Worm (Caenorhabditis elegans) whole organism, young adult: Measurements from ENCODE around the gene Y38C1AA.7.

Experiments
- K12H6.12 ChIP-seq: fragments of 200-800 bp; sonication (Bioruptor generic); optimal IDR thresholded peaks from 2 replicates; lab custom pipeline; 2018; ENCODE audit warnings: mild to moderate bottlenecking, missing genetic modification characterization, missing compliant biosample characterization
- athp-1 ChIP-seq: sonication (generic microtip); optimal IDR thresholded peaks from 2 replicates; lab custom pipeline; 2017; ENCODE audit warnings: mild to moderate bottlenecking, missing genetic modification characterization, missing compliant biosample characterization
- attf-6 ChIP-seq: fragments of 200-800 bp; sonication (Bioruptor generic); IDR thresholded peaks from 2 replicates; pipeline ENCODE4 v1.3.6; 2022; ENCODE audit warnings: missing genetic modification reagents, missing genetic modification characterization, missing compliant biosample characterization

- TF ChIP-seq attf-6: no peak
- no peak for TF ChIP-seq athp-1 (tag; lab: Kevin White, UChicago)
- TF ChIP-seq K12H6.12 (tag; lab: Kevin White, UChicago): no peak
These were observed 40.0 kb upstream of the Y38C1AA.7 start for ce11 chrIV:118786-119185.
